Worm (Caenorhabditis elegans): ENCODE data around the gene K02F3.9.

The K02F3.9 gene

DNA sequence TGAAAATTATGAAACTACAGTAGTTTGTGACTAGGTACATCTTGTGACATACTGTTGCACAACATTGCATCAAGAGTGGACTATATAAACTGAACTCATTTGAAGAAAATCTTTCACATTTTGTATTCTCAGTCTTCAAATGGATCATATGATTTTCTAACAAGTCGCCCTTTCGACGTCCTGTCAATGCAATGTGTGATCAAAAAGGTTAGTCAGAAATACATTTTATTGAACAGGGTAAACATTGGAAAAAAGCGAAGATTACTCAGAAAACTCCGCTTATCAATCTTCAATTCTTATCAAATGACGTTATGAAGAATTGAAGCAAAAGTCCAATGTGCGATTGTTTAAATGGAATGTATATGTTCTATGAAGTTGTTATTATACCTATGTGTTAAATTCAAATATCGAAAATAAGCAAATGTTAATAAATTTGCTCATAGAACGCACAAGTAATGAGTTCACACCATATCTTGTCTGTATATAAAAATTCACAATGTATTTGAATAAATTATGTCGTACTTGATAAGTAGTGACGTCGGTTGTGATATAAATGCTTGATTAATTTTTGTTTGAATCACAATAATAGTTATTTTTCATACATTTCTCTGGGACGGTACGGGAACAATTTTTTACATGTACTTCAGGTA lies 8.2 kb downstream of the K02F3.9 start, which contains the start of gene zip-2 (continued):
- TF ChIP-seq snu-23 (GFP tag; optimal IDR thresholded peaks at IDR 0.05) (peak; percentile 36), elt-2 (tag; optimal IDR thresholded peaks at IDR 0.05) (peak; percentile 66), ceh-82 (tag; optimal IDR thresholded peaks at IDR 0.05) (no peak), nhr-90 (tag; optimal IDR thresholded peaks at IDR 0.05; ENCODE audit: poor library complexity) (peak; percentile 50), zip-4 (GFP tag; optimal IDR thresholded peaks at IDR 0.05) (no peak), mab-9 (GFP tag; IDR thresholded peaks at IDR 0.05) (no peak), lir-3 (tag; optimal IDR thresholded peaks at IDR 0.05; ENCODE audit: poor library complexity) (peak; percentile 7), ets-5 (GFP tag; IDR thresholded peaks at IDR 0.05) (no peak), pax-3 (tag; optimal IDR thresholded peaks at IDR 0.05) (no peak), unc-98 (GFP tag; IDR thresholded peaks at IDR 0.05) (no peak)

DNA sequence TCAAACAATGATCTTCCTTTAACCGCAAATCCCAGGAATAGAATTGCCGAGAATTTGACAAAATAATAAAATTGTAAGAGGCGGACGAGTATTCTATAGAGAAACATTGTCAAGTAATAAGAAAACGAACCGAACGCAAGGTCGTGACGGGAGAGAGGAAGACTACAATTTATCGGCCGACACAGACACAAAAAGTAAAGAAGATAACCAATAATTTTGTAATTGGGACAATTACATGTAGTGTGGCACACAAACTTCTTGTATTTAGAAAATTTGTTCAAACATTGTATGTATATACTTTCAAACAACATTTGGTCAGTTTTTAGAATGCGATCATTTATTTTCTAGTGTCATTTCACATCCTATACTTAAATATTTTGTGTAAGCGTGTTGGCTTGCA lies 9.2 kb downstream of the K02F3.9 start, which contains the start of gene ceeh-1:
TSS of gene ceeh-1 (minus strand) at position 317 of the 400 bp plus-strand sequence.
- TF ChIP-seq fkh-4 (tag; optimal IDR thresholded peaks at IDR 0.05; ENCODE audit: borderline replicate concordance): no peak
- TF ChIP-seq nhr-20 (tag; optimal IDR thresholded peaks at IDR 0.05): peak; percentile 3
- no peak for TF ChIP-seq sup-37 (GFP tag; optimal IDR thresholded peaks at IDR 0.05)
- no peak for TF ChIP-seq swsn-7 (tag; optimal IDR thresholded peaks at IDR 0.05)
- TF ChIP-seq C16A3.4 (tag; optimal IDR thresholded peaks at IDR 0.05): no peak
- peak in 1 of 6 experiments; percentile 27 for TF ChIP-seq elt-3 (tag; optimal IDR thresholded peaks at IDR 0.05)
- TF ChIP-seq nhr-85 (tag): peak; percentile 45
- TF ChIP-seq lsy-2 (tag; optimal IDR thresholded peaks at IDR 0.05): peak in 1 of 2 experiments; percentile 13
- TF ChIP-seq ces-1 (GFP tag; optimal IDR thresholded peaks at IDR 0.05): no peak
- no peak for TF ChIP-seq hpl-2 (GFP tag; optimal IDR thresholded peaks at IDR 0.05)
- no peak for TF ChIP-seq nhr-71 (tag; optimal IDR thresholded peaks at IDR 0.05)
- no peak for TF ChIP-seq sptf-1 (tag; optimal IDR thresholded peaks at IDR 0.05)
- TF ChIP-seq lin-14 (GFP tag; optimal IDR thresholded peaks at IDR 0.05): peak; percentile 47
- TF ChIP-seq nhr-237 (tag; optimal IDR thresholded peaks at IDR 0.05): no peak

DNA sequence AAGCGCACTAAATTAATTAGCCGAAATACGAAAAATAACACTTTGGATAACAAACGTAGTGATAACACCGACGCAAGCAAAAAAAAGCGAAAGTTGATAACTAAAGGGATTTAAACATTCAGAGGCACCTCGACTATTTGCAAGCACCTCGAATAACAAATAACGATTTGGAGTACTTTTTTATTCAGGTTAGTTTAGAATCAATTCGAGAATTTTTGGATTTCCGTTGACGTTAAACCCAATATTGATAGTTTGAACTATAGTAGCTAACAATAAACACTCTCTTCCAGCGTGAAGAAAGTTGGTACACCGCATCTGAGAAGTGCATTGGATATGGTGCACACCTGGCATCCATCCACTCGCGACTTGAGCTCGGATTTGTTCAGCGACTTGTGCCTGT lies 15.9 kb downstream of the K02F3.9 start:
- TF ChIP-seq blmp-1 (tag; optimal IDR thresholded peaks at IDR 0.05): peak; percentile 28
- TF ChIP-seq aha-1 (tag; optimal IDR thresholded peaks at IDR 0.05): no peak
- TF ChIP-seq skn-1 (tag; optimal IDR thresholded peaks at IDR 0.05): no peak

DNA sequence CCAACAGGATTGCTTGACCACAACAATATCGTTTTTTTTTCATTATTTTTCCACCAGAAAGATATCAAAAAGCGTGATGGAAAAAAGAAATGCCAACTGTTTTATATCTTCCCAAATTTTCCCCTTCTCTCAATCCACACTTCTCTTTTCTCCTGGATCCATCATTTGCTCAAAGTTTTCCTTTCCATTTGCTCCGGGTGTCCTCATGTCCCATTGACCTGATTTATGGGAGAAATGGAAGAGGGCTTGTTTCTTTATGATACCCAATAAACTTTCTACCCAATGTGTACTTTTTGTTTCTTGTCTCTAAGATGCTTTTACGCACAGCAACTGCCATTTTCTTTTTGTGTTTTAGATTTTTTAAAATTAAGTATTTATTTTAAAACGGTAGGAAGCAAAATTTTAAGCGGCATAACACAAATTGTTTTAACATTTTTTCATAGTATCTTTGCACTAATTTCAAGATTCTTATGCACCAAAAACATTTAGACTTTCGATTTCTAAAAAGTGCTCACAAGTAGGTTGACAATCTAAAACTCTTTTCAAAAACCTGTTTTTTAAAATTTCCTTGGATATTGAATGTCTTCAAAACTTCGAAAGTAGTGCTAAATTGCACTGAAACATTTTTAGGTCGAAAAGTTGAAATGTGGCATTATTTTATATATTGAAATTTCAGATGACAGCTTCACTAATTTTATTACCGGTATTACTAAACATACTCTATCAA lies 18.5 kb downstream of the K02F3.9 start, which contains the start of gene clec-149:
TSS of gene clec-149 (plus strand) at position 677 of the 727 bp plus-strand sequence.
- TF ChIP-seq efl-1 (optimal IDR thresholded peaks at IDR 0.05) (no peak), efl-1 (GFP tag; optimal IDR thresholded peaks at IDR 0.05 in 1 of 2) (no peak), dsc-1 (tag; optimal IDR thresholded peaks at IDR 0.05) (peak; percentile 29), unc-130 (tag; optimal IDR thresholded peaks at IDR 0.05) (peak; percentile 18), lsy-2 (tag; optimal IDR thresholded peaks at IDR 0.05) (peak in 1 of 2 experiments; percentile 35), lin-14 (GFP tag; optimal IDR thresholded peaks at IDR 0.05) (peak; percentile 43), rnt-1 (tag; optimal IDR thresholded peaks at IDR 0.05) (peak; percentile 68), ceh-90 (tag; optimal IDR thresholded peaks at IDR 0.05) (no peak), lir-3 (tag; optimal IDR thresholded peaks at IDR 0.05; ENCODE audit: poor library complexity) (no peak), nhr-71 (tag; optimal IDR thresholded peaks at IDR 0.05) (peak; percentile 29), snu-23 (GFP tag; optimal IDR thresholded peaks at IDR 0.05) (peak; percentile 12)
